Fruit fly (Drosophila melanogaster): Measurements from ENCODE around the gene Nlp.
A peak's percentile ranks its signal among the peaks of the same experiment; 100 is the strongest.

The Nlp gene

dm6 chr3R:29978595-29978994 lies 26.0 kb upstream of the Nlp start (continued):
- TF ChIP-seq Ada2b (GFP tag; IDR thresholded peaks at IDR 0.05) (no peak), CG6272 (GFP tag; IDR thresholded peaks at IDR 0.05) (peak; percentile 20; the same call in 1 of the 2 replicates), Oli (tag; optimal IDR thresholded peaks at IDR 0.05) (peak; percentile 9), ara (GFP tag; IDR thresholded peaks at IDR 0.05) (peak; percentile 22; the same call in 1 of the 2 replicates), Hand (GFP tag; optimal IDR thresholded peaks at IDR 0.05) (peak; percentile 43), CG7928 (GFP tag; optimal IDR thresholded peaks at IDR 0.05) (no peak), Meics (GFP tag; optimal IDR thresholded peaks at IDR 0.05) (peak; percentile 51), sob (GFP tag; IDR thresholded peaks at IDR 0.05) (no peak), CG17385 (GFP tag; optimal IDR thresholded peaks at IDR 0.05) (peak; percentile 37), Ptx1 (GFP tag; IDR thresholded peaks at IDR 0.05) (peak; percentile 56; the same call in 1 of the 2 replicates), Dbx (GFP tag; IDR thresholded peaks at IDR 0.05) (peak; percentile 56; the same call in 1 of the 3 replicates), CG15269 (tag; optimal IDR thresholded peaks at IDR 0.05) (peak; percentile 36), GATAe (GFP tag; conservative IDR thresholded peaks at IDR 0.05) (no peak), Hr51 (GFP tag; optimal IDR thresholded peaks at IDR 0.05) (peak in 1 of 2 experiments; percentile 48), CG10366 (GFP tag; IDR thresholded peaks at IDR 0.05) (peak; percentile 27; the same call in 1 of the 2 replicates), CG15696 (tag; optimal IDR thresholded peaks at IDR 0.05) (no peak), CG18599 (GFP tag; optimal IDR thresholded peaks at IDR 0.05) (peak; percentile 83), bcd (GFP tag; optimal IDR thresholded peaks at IDR 0.05) (peak; percentile 29), CG34224 (GFP tag; IDR thresholded peaks at IDR 0.05; ENCODE audit: partially characterized antibody) (no peak), E2f1 (GFP tag; IDR thresholded peaks at IDR 0.05) (peak; percentile 48; the same call in 1 of the 2 replicates), D19A (tag; optimal IDR thresholded peaks at IDR 0.05) (no peak), tll (GFP tag; optimal IDR thresholded peaks at IDR 0.05) (no peak), Bdp1 (GFP tag; optimal IDR thresholded peaks at IDR 0.05) (no peak), Hmx (GFP tag; optimal IDR thresholded peaks at IDR 0.05) (no peak), BtbVII (GFP tag; optimal IDR thresholded peaks at IDR 0.05) (peak; percentile 11), schlank (tag; optimal IDR thresholded peaks at IDR 0.05) (no peak), dpn (GFP tag; optimal IDR thresholded peaks at IDR 0.05) (peak in 1 of 2 experiments; percentile 22), HLH3B (GFP tag; IDR thresholded peaks at IDR 0.05) (peak; percentile 50; the same call in 1 of the 2 replicates), CG4360 (GFP tag; IDR thresholded peaks at IDR 0.05) (no peak), caup (GFP tag; optimal IDR thresholded peaks at IDR 0.05; ENCODE audit: severe bottlenecking) (peak; percentile 37), cwo (GFP tag; optimal IDR thresholded peaks at IDR 0.05) (peak; percentile 20), CG13424 (tag; optimal IDR thresholded peaks at IDR 0.05) (peak; percentile 26), H2.0 (GFP tag; IDR thresholded peaks at IDR 0.05) (peak; percentile 19; the same call in 1 of the 2 replicates), Blimp-1 (GFP tag; optimal IDR thresholded peaks at IDR 0.05) (peak; percentile 22), rib (GFP tag; IDR thresholded peaks at IDR 0.05) (no peak), gcm (GFP tag; optimal IDR thresholded peaks at IDR 0.05) (no peak), yki (optimal IDR thresholded peaks at IDR 0.05) (no peak), CG2120 (GFP tag; optimal IDR thresholded peaks at IDR 0.05) (peak; percentile 51), CG2712 (tag; optimal IDR thresholded peaks at IDR 0.05) (peak; percentile 5), scrt (GFP tag; optimal IDR thresholded peaks at IDR 0.05) (peak; percentile 32), CG7271 (tag; optimal IDR thresholded peaks at IDR 0.05) (no peak), CG9932 (GFP tag; IDR thresholded peaks at IDR 0.05) (0 out of 2 replicates have a peak, but pooled peaks have one; percentile 27), ac (GFP tag; optimal IDR thresholded peaks at IDR 0.05) (no peak), CG15514 (GFP tag; optimal IDR thresholded peaks at IDR 0.05) (peak; percentile 34), Dll (GFP tag; IDR thresholded peaks at IDR 0.05; ENCODE audit: partially characterized antibody) (no peak), CG16863 (GFP tag; optimal IDR thresholded peaks at IDR 0.05) (no peak), CG8281 (tag; optimal IDR thresholded peaks at IDR 0.05) (no peak), CG2875 (GFP tag; optimal IDR thresholded peaks at IDR 0.05) (no peak), PHDP (tag; optimal IDR thresholded peaks at IDR 0.05) (peak; percentile 29)

Measured in whole organism, embryonic.